Worm (Caenorhabditis elegans) whole organism, L3 larva: ENCODE measurements around the gene K02D10.8.
A peak's percentile ranks its signal among the peaks of the same experiment; 100 is the strongest.

Experiments used
- R02D3.7 ChIP-seq: fragments of 150-350 bp; optimal IDR thresholded peaks from 2 replicates; lab custom pipeline; 2014; ENCODE audit warnings: missing biosample characterization, missing genetic modification characterization
- ceh-16 ChIP-seq: sonication (generic microtip); optimal IDR thresholded peaks from 2 replicates; lab custom pipeline; 2017; ENCODE audit warnings: missing biosample characterization, missing genetic modification characterization
- ceh-28 ChIP-seq: fragments of 150-350 bp; optimal IDR thresholded peaks from 2 replicates; lab custom pipeline; 2014; ENCODE audit warnings: missing biosample characterization, missing genetic modification reagents, missing genetic modification characterization
- ceh-82 ChIP-seq: fragments of 150-350 bp; optimal IDR thresholded peaks from 2 replicates; lab custom pipeline; 2014; ENCODE audit warnings: missing biosample characterization, missing genetic modification characterization
- daf-12 ChIP-seq: fragments of 150-350 bp; optimal IDR thresholded peaks from 2 replicates; lab custom pipeline; 2014; ENCODE audit warnings: missing biosample characterization, missing genetic modification reagents, missing genetic modification characterization
- egl-5 ChIP-seq: fragments of 150-350 bp; optimal IDR thresholded peaks from 2 replicates; lab custom pipeline; 2017; ENCODE audit warnings: missing biosample characterization, missing genetic modification reagents, missing genetic modification characterization, inconsistent platforms
- elt-1 ChIP-seq: fragments of 150-350 bp; optimal IDR thresholded peaks from 2 replicates; lab custom pipeline; 2014; ENCODE audit warnings: missing biosample characterization, missing genetic modification characterization
- elt-2 ChIP-seq: sonication (generic microtip); optimal IDR thresholded peaks from 2 replicates; lab custom pipeline; 2016; ENCODE audit warnings: missing genetic modification reagents, mild to moderate bottlenecking, missing genetic modification characterization, missing compliant biosample characterization
- elt-3 ChIP-seq, 3 experiments: fragments of 150-350 bp in 1 of 3; sonication (generic microtip) in 2 of 3; optimal IDR thresholded peaks; 2 replicates in 2 of 3; 4 replicates in 1 of 3; lab custom pipeline; 2014 to 2017; ENCODE audit warnings: missing biosample characterization in 3 of 3, missing genetic modification characterization in 3 of 3
- fkh-10 ChIP-seq: sonication (generic microtip); optimal IDR thresholded peaks from 2 replicates; lab custom pipeline; 2017; ENCODE audit warnings: missing biosample characterization, missing genetic modification reagents, missing genetic modification characterization
- fkh-2 ChIP-seq: fragments of 150-350 bp; optimal IDR thresholded peaks from 2 replicates; lab custom pipeline; 2014; ENCODE audit warnings: missing biosample characterization, missing genetic modification reagents, missing genetic modification characterization
- lin-15B ChIP-seq: fragments of 150-350 bp; optimal IDR thresholded peaks from 2 replicates; lab custom pipeline; 2014; ENCODE audit warnings: missing biosample characterization, missing genetic modification characterization
- lin-39 ChIP-seq: fragments of 150-350 bp; optimal IDR thresholded peaks from 2 replicates; lab custom pipeline; 2018; ENCODE audit warnings: missing biosample characterization, missing genetic modification reagents, missing genetic modification characterization
- lsy-12 ChIP-seq: sonication (generic microtip); optimal IDR thresholded peaks from 2 replicates; lab custom pipeline; 2016; ENCODE audit warnings: mild to moderate bottlenecking, missing genetic modification characterization, missing compliant biosample characterization
- mdl-1 ChIP-seq: fragments of 150-350 bp; optimal IDR thresholded peaks from 2 replicates; lab custom pipeline; 2014; ENCODE audit warnings: missing biosample characterization, missing genetic modification characterization
- mml-1 ChIP-seq: fragments of 150-350 bp; sonication (generic microtip); optimal IDR thresholded peaks from 3 replicates; lab custom pipeline; 2014; ENCODE audit warnings: missing biosample characterization, missing genetic modification characterization
- nfya-1 ChIP-seq: sonication (generic microtip); optimal IDR thresholded peaks from 2 replicates; lab custom pipeline; 2017; ENCODE audit warnings: missing genetic modification characterization, mild to moderate bottlenecking, missing compliant biosample characterization, antibody characterized with exemption, moderate library complexity; ENCODE audit not compliant: insufficient read depth
- nhr-11 ChIP-seq: fragments of 150-350 bp; optimal IDR thresholded peaks from 2 replicates; lab custom pipeline; 2014; ENCODE audit warnings: missing biosample characterization, missing genetic modification characterization
- nhr-12 ChIP-seq: fragments of 150-350 bp; optimal IDR thresholded peaks from 2 replicates; lab custom pipeline; 2014; ENCODE audit warnings: missing biosample characterization, missing genetic modification characterization
- nhr-23 ChIP-seq: fragments of 150-350 bp; optimal IDR thresholded peaks from 2 replicates; lab custom pipeline; 2014; ENCODE audit warnings: missing biosample characterization, missing genetic modification reagents, missing genetic modification characterization
- nhr-237 ChIP-seq: fragments of 150-350 bp; optimal IDR thresholded peaks from 2 replicates; lab custom pipeline; 2014; ENCODE audit warnings: missing biosample characterization, missing genetic modification characterization
- nhr-25 ChIP-seq: sonication (generic microtip); optimal IDR thresholded peaks from 2 replicates; lab custom pipeline; 2017; ENCODE audit warnings: missing biosample characterization, missing genetic modification characterization
- nhr-28 ChIP-seq: fragments of 150-350 bp; optimal IDR thresholded peaks from 2 replicates; lab custom pipeline; 2014; ENCODE audit warnings: missing biosample characterization, missing genetic modification characterization
- nhr-43 ChIP-seq: sonication (generic microtip); optimal IDR thresholded peaks from 2 replicates; lab custom pipeline; 2016; ENCODE audit warnings: mild to moderate bottlenecking, missing genetic modification characterization, missing compliant biosample characterization; ENCODE audit not compliant: poor library complexity, severe bottlenecking
- nhr-67 ChIP-seq: fragments of 150-350 bp; optimal IDR thresholded peaks from 2 replicates; lab custom pipeline; 2014; ENCODE audit warnings: missing biosample characterization, missing genetic modification characterization
- nhr-76 ChIP-seq: fragments of 150-350 bp; sonication (generic microtip); optimal IDR thresholded peaks from 5 replicates; lab custom pipeline; 2014; ENCODE audit warnings: missing biosample characterization, missing genetic modification characterization
- nhr-77 ChIP-seq: fragments of 150-350 bp; optimal IDR thresholded peaks from 2 replicates; lab custom pipeline; 2014; ENCODE audit warnings: missing biosample characterization, missing genetic modification characterization
- pha-4 ChIP-seq: fragments of 150-350 bp; optimal IDR thresholded peaks from 2 replicates; lab custom pipeline; 2014; ENCODE audit warnings: missing biosample characterization, missing genetic modification reagents, missing genetic modification characterization
- pqm-1 ChIP-seq: fragments of 150-350 bp; optimal IDR thresholded peaks from 2 replicates; lab custom pipeline; 2017; ENCODE audit warnings: missing biosample characterization, missing genetic modification characterization, inconsistent platforms
- sea-2 ChIP-seq: fragments of 150-350 bp; sonication (generic microtip); optimal IDR thresholded peaks from 4 replicates; lab custom pipeline; 2014; ENCODE audit warnings: missing biosample characterization, missing genetic modification reagents, missing genetic modification characterization
- skn-1 ChIP-seq: fragments of 150-350 bp; optimal IDR thresholded peaks from 2 replicates; lab custom pipeline; 2014; ENCODE audit warnings: missing biosample characterization, missing genetic modification characterization
- snpc-4 ChIP-seq: fragments of 150-350 bp; optimal IDR thresholded peaks from 2 replicates; lab custom pipeline; 2014; ENCODE audit warnings: missing biosample characterization, missing genetic modification characterization
- tbx-2 ChIP-seq: sonication (generic microtip); optimal IDR thresholded peaks from 2 replicates; lab custom pipeline; 2016; ENCODE audit warnings: mild to moderate bottlenecking, missing genetic modification characterization, missing compliant biosample characterization
- unc-39 ChIP-seq: sonication (generic microtip); optimal IDR thresholded peaks from 4 replicates; lab custom pipeline; 2017; ENCODE audit warnings: missing biosample characterization, missing genetic modification characterization
- unc-62 ChIP-seq: fragments of 150-350 bp; sonication (generic microtip); optimal IDR thresholded peaks from 4 replicates; lab custom pipeline; 2014; ENCODE audit warnings: missing biosample characterization, missing genetic modification reagents, missing genetic modification characterization
- zag-1 ChIP-seq: fragments of 150-350 bp; optimal IDR thresholded peaks from 2 replicates; lab custom pipeline; 2014; ENCODE audit warnings: missing biosample characterization, missing genetic modification characterization
- ztf-11 ChIP-seq: fragments of 150-350 bp; optimal IDR thresholded peaks from 2 replicates; lab custom pipeline; 2014; ENCODE audit warnings: missing biosample characterization, missing genetic modification characterization
- ztf-4 ChIP-seq: fragments of 150-350 bp; optimal IDR thresholded peaks from 2 replicates; lab custom pipeline; 2014; ENCODE audit warnings: missing biosample characterization, missing genetic modification characterization

Gene K02D10.8

ce11 chrIII:8809245-8809971 lies 23.2 kb downstream of the K02D10.8 start, which contains the start of gene prx-19 (continued):
- TF ChIP-seq nhr-43: peak; percentile 0
- TF ChIP-seq nfya-1: peak; percentile 72
- TF ChIP-seq ceh-16 (tag; lab: Kevin White, UChicago): no peak
- TF ChIP-seq ceh-82 (tag; lab: Kevin White, UChicago): no peak
- no peak for TF ChIP-seq fkh-2 (tag; lab: Kevin White, UChicago)
- TF ChIP-seq nhr-77 (tag; lab: Kevin White, UChicago): no peak
- TF ChIP-seq nhr-12 (tag; lab: Kevin White, UChicago): no peak
- TF ChIP-seq elt-1 (tag; lab: Kevin White, UChicago): no peak
- TF ChIP-seq nhr-25 (tag; lab: Kevin White, UChicago): peak; percentile 76
- TF ChIP-seq R02D3.7 (tag; lab: Kevin White, UChicago): no peak
- TF ChIP-seq nhr-67 (tag; lab: Kevin White, UChicago): no peak
- no peak for TF ChIP-seq nhr-237
- TF ChIP-seq nhr-28 (tag; lab: Kevin White, UChicago): no peak
- TF ChIP-seq unc-62 (GFP tag; lab: Kevin White, UChicago): no peak
- no peak for TF ChIP-seq mml-1 (tag; lab: Kevin White, UChicago)
- TF ChIP-seq skn-1 (tag; lab: Kevin White, UChicago): peak; percentile 57
- TF ChIP-seq elt-3 (tag; optimal IDR thresholded peaks at IDR 0.05; lab: Kevin White, UChicago): no peak
- TF ChIP-seq egl-5 (tag; lab: Kevin White, UChicago): peak; percentile 32
- TF ChIP-seq pha-4 (tag; lab: Kevin White, UChicago): peak; percentile 63
- peak; percentile 61 for TF ChIP-seq elt-2 (tag; lab: Kevin White, UChicago)
- no peak for TF ChIP-seq zag-1 (tag; lab: Kevin White, UChicago)

- TF ChIP-seq pqm-1 (tag; lab: Kevin White, UChicago) (no peak), daf-12 (tag; lab: Kevin White, UChicago) (no peak), fkh-10 (GFP tag; lab: Kevin White, UChicago) (peak; percentile 22)
These were observed 24.9 kb downstream of the K02D10.8 start for ce11 chrIII:8811111-8811510.

ce11 chrIII:8815699-8816098 lies 29.5 kb downstream of the K02D10.8 start:
- TF ChIP-seq nhr-11 (tag; lab: Kevin White, UChicago) (no peak), nhr-237 (no peak), egl-5 (tag; lab: Kevin White, UChicago) (peak; percentile 41), lin-39 (peak; percentile 29), ceh-16 (tag; lab: Kevin White, UChicago) (no peak), lin-15B (no peak), ceh-28 (tag; lab: Kevin White, UChicago) (no peak), mml-1 (tag; lab: Kevin White, UChicago) (no peak), snpc-4 (tag; lab: Kevin White, UChicago) (no peak)

- TF ChIP-seq ztf-11 (tag; lab: Kevin White, UChicago): no peak
- no peak for TF ChIP-seq unc-62 (GFP tag; lab: Kevin White, UChicago)
- no peak for TF ChIP-seq sea-2 (GFP tag; lab: Kevin White, UChicago)
- no peak for TF ChIP-seq nhr-12 (tag; lab: Kevin White, UChicago)
These were observed 32.4 kb downstream of the K02D10.8 start, which contains the start of gene pat-2 for ce11 chrIII:8818599-8818998. Gene pat-2, plus strand, starts transcription at chrIII:8818899.

- TF ChIP-seq lin-15B (no peak), tbx-2 (tag; lab: Kevin White, UChicago) (no peak), nhr-76 (tag; lab: Kevin White, UChicago) (no peak), ceh-28 (tag; lab: Kevin White, UChicago) (no peak), elt-3 (tag; optimal IDR thresholded peaks at IDR 0.05; lab: Kevin White, UChicago) (no peak), lsy-12 (no peak), mml-1 (tag; lab: Kevin White, UChicago) (no peak), nhr-11 (tag; lab: Kevin White, UChicago) (no peak), fkh-2 (tag; lab: Kevin White, UChicago) (no peak), nhr-23 (tag; lab: Kevin White, UChicago) (no peak), ztf-4 (no peak), nhr-28 (tag; lab: Kevin White, UChicago) (no peak), fkh-10 (GFP tag; lab: Kevin White, UChicago) (no peak), unc-39 (no peak), nhr-43 (no peak), zag-1 (tag; lab: Kevin White, UChicago) (no peak), mdl-1 (tag; lab: Kevin White, UChicago) (no peak), sea-2 (GFP tag; lab: Kevin White, UChicago) (no peak), pha-4 (tag; lab: Kevin White, UChicago) (no peak)
These were observed 38.4 kb downstream of the K02D10.8 start for ce11 chrIII:8824556-8824955.
